Fruit fly (Drosophila melanogaster) whole organism, prepupa: ENCODE results near the gene CG11878.

ENCODE experiments used
- Ets21C ChIP-seq: fragments of 200-800 bp; sonication (Bioruptor generic); optimal IDR thresholded peaks from 3 replicates; lab custom pipeline; 2016; ENCODE audit warnings: missing biosample characterization, missing genetic modification characterization
- Ets96B ChIP-seq: fragments of 200-800 bp; optimal IDR thresholded peaks from 2 replicates; lab custom pipeline; 2019; ENCODE audit warnings: missing biosample characterization, mild to moderate bottlenecking, missing genetic modification characterization, moderate library complexity
- esn ChIP-seq: fragments of 200-800 bp; sonication (Bioruptor generic); optimal IDR thresholded peaks from 2 replicates; lab custom pipeline; 2016; ENCODE audit warnings: missing biosample characterization, mild to moderate bottlenecking, missing genetic modification characterization, moderate library complexity

- TF ChIP-seq Ets21C (GFP tag; lab: Kevin White, UChicago) (no peak), Ets96B (tag; lab: Kevin White, UChicago) (no peak), esn (no peak)
These were observed 38.3 kb upstream of the CG11878 start, which contains the start of gene Sil1 for dm6 chr3R:25235362-25235761.
